Worm (Caenorhabditis elegans): Measurements from ENCODE around the gene nlp-76.

nlp-76 gene

ce11 chrX:12632657-12633056 lies 31.0 kb downstream of the nlp-76 start (continued):
- TF ChIP-seq aptf-2 (GFP tag; conservative IDR thresholded peaks at IDR 0.05) = no peak
- TF ChIP-seq sptf-2 (GFP tag; optimal IDR thresholded peaks at IDR 0.05) = no peak
- no peak for TF ChIP-seq ceh-79 (tag; optimal IDR thresholded peaks at IDR 0.05)

ce11 chrX:12631446-12631845 lies 32.3 kb downstream of the nlp-76 start:
- TF ChIP-seq C17E4.6 (GFP tag; IDR thresholded peaks at IDR 0.05) = no peak
- TF ChIP-seq somi-1 (GFP tag; optimal IDR thresholded peaks at IDR 0.05) = peak; percentile 13
- no peak for TF ChIP-seq hrde-1 (tag; optimal IDR thresholded peaks at IDR 0.05; ENCODE audit: borderline replicate concordance)
- no peak for TF ChIP-seq ztf-18 (tag; optimal IDR thresholded peaks at IDR 0.05)

DNA sequence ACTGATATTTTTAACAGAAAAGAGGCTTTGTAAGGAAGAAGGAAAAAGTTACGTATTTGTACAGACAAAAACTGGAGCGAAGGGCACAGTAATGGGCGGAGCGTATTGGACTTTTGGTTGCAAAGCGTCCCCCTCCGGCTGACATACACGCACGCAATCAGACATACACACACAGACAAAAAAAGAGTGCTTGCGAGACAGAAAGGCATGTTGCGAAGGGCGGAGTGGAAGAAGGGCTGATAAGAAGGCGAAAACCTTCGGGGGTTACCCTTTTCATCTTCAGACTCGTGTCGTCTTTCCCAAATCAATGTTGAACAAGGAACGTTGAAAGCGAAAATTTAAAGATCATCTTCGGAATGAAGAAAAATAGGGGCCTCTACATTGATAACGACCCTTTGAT lies 33.1 kb downstream of the nlp-76 start:
- TF ChIP-seq cebp-1 (GFP tag; IDR thresholded peaks at IDR 0.05) (no peak), cebp-1 (tag; optimal IDR thresholded peaks at IDR 0.05) (peak; percentile 42), F57A8.1 (GFP tag; optimal IDR thresholded peaks at IDR 0.05) (no peak), C06A6.2 (GFP tag; conservative IDR thresholded peaks at IDR 0.05) (0 out of 2 replicates have a peak, but pooled peaks have one; percentile 29), ceh-40 (GFP tag; IDR thresholded peaks at IDR 0.05) (0 out of 2 replicates have a peak, but pooled peaks have one; percentile 16), egl-44 (GFP tag; IDR thresholded peaks at IDR 0.05) (0 out of 2 replicates have a peak, but pooled peaks have one; percentile 24), nfyb-1 (GFP tag; IDR thresholded peaks at IDR 0.05) (peak; percentile 65; the same call in 1 of the 2 replicates), nfya-1 (tag; optimal IDR thresholded peaks at IDR 0.05; ENCODE audit: borderline replicate concordance, insufficient read depth) (no peak), nhr-80 (tag; optimal IDR thresholded peaks at IDR 0.05) (peak; percentile 95), ztf-26 (tag; optimal IDR thresholded peaks at IDR 0.05) (peak; percentile 62), hmg-20 (GFP tag; IDR thresholded peaks at IDR 0.05) (no peak), athp-1 (tag; optimal IDR thresholded peaks at IDR 0.05) (no peak), zim-3 (tag; optimal IDR thresholded peaks at IDR 0.05) (no peak), dox-1 (GFP tag; IDR thresholded peaks at IDR 0.05) (peak; percentile 67), mcd-1 (GFP tag; IDR thresholded peaks at IDR 0.05) (0 out of 2 replicates have a peak, but pooled peaks have one; percentile 40), tbp1 (GFP tag; optimal IDR thresholded peaks at IDR 0.05) (peak; percentile 20), ets-4 (GFP tag; optimal IDR thresholded peaks at IDR 0.05) (no peak), lin-26 (GFP tag; IDR thresholded peaks at IDR 0.05) (0 out of 2 replicates have a peak, but pooled peaks have one; percentile 56), dpff-1 (tag; optimal IDR thresholded peaks at IDR 0.05) (no peak), lin-40 (tag; optimal IDR thresholded peaks at IDR 0.05) (peak; percentile 36), ztf-25 (GFP tag; IDR thresholded peaks at IDR 0.05) (0 out of 2 replicates have a peak, but pooled peaks have one; percentile 36), cebp-2 (GFP tag; IDR thresholded peaks at IDR 0.05) (no peak), B0336.3 (GFP tag; IDR thresholded peaks at IDR 0.05) (peak; percentile 38; the same call in 1 of the 2 replicates), madf-6 (GFP tag; IDR thresholded peaks at IDR 0.05) (no peak), atf-7 (tag; optimal IDR thresholded peaks at IDR 0.05) (peak; percentile 38), Y95B8A.8 (GFP tag; IDR thresholded peaks at IDR 0.05) (0 out of 2 replicates have a peak, but pooled peaks have one; percentile 39), nhr-90 (tag; optimal IDR thresholded peaks at IDR 0.05) (peak; percentile 28), ceh-27 (GFP tag; optimal IDR thresholded peaks at IDR 0.05) (no peak), let-526 (GFP tag; IDR thresholded peaks at IDR 0.05) (0 out of 2 replicates have a peak, but pooled peaks have one; percentile 63)

DNA sequence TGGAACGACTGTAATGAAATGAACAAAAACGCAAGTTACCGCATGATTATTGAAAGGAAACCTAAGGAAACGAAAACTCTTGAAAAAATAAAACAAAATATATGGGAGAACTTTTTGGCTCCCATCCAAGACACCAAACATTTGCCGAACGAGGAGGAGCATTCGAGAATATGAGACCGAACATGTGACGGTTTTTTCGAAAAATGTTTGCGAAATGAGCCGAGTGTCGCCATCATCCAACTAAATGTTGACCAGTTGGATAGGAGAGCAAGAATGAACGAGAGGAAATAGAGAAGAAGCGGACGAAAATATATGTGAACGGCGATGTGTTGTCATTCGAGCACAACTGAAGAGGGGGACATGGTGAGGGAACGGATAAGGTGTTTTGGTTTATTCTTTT lies 33.7 kb downstream of the nlp-76 start:
- TF ChIP-seq hmg-1.2 (GFP tag; IDR thresholded peaks at IDR 0.05) (no peak), madf-10 (tag; optimal IDR thresholded peaks at IDR 0.05) (no peak), cebp-1 (GFP tag; IDR thresholded peaks at IDR 0.05) (peak; percentile 37; the same call in 1 of the 2 replicates), cebp-1 (tag; optimal IDR thresholded peaks at IDR 0.05) (peak; percentile 66), F57C9.4 (tag; optimal IDR thresholded peaks at IDR 0.05) (no peak), ztf-6 (GFP tag; IDR thresholded peaks at IDR 0.05) (no peak)

Data from whole organism, young adult.